Worm (Caenorhabditis elegans) whole organism, L4 larva: Measurements from ENCODE around the gene pygl-1.

Experiments
- F44E2.7 ChIP-seq: fragments of 200-800 bp; sonication (Bioruptor generic); IDR thresholded peaks from 2 replicates; pipeline ENCODE4 v2.1.2; 2022; ENCODE audit warnings: missing genetic modification characterization, missing compliant biosample characterization
- ZK546.5 ChIP-seq, 2 experiments: sonication (generic microtip); optimal IDR thresholded peaks; 2 replicates each; lab custom pipeline; 2017; ENCODE audit warnings: missing biosample characterization in 2 of 2, missing genetic modification characterization in 2 of 2
- aha-1 ChIP-seq: fragments of 150-350 bp; peaks from one replicate; lab custom pipeline; 2014; ENCODE audit warnings: missing biosample characterization, missing genetic modification characterization
- arid-1 ChIP-seq: fragments of 200-800 bp; sonication (Bioruptor generic); conservative IDR thresholded peaks from 2 replicates; pipeline ENCODE4 v1.3.6; 2022; ENCODE audit warnings: missing genetic modification reagents, missing genetic modification characterization, missing compliant biosample characterization
- ceh-28 ChIP-seq: fragments of 150-350 bp; optimal IDR thresholded peaks from 2 replicates; lab custom pipeline; 2014; ENCODE audit warnings: missing biosample characterization, missing genetic modification reagents, missing genetic modification characterization
- ceh-32 ChIP-seq: sonication (generic microtip); optimal IDR thresholded peaks from 2 replicates; lab custom pipeline; 2016; ENCODE audit warnings: mild to moderate bottlenecking, missing genetic modification characterization, missing compliant biosample characterization; ENCODE audit not compliant: poor library complexity
- ceh-82 ChIP-seq: sonication (generic microtip); optimal IDR thresholded peaks from 2 replicates; lab custom pipeline; 2017; ENCODE audit warnings: missing biosample characterization, missing genetic modification characterization
- cey-2 ChIP-seq: sonication (generic microtip); optimal IDR thresholded peaks from 3 replicates; lab custom pipeline; 2017; ENCODE audit warnings: missing genetic modification characterization, mild to moderate bottlenecking, missing compliant biosample characterization, antibody characterized with exemption, borderline replicate concordance; ENCODE audit not compliant: insufficient read depth
- daf-12 ChIP-seq: fragments of 150-350 bp; optimal IDR thresholded peaks from 2 replicates; lab custom pipeline; 2014; ENCODE audit warnings: missing biosample characterization, missing genetic modification reagents, missing genetic modification characterization
- daf-16 ChIP-seq, 3 experiments: sonication (generic microtip); optimal IDR thresholded peaks; 2 replicates each; lab custom pipeline; 2016 to 2017; ENCODE audit warnings: missing genetic modification characterization in 3 of 3, missing genetic modification reagents in 3 of 3, mild to moderate bottlenecking in 2 of 3, missing compliant biosample characterization in 2 of 3, missing biosample characterization in 1 of 3, moderate library complexity in 1 of 3
- dmd-6 ChIP-seq: fragments of 200-800 bp; sonication (Bioruptor generic); IDR thresholded peaks from 2 replicates; pipeline ENCODE4 v1.3.6; 2022; ENCODE audit warnings: missing genetic modification reagents, missing genetic modification characterization, missing compliant biosample characterization
- dpl-1 ChIP-seq: fragments of 150-350 bp; optimal IDR thresholded peaks from 2 replicates; lab custom pipeline; 2014; ENCODE audit warnings: missing biosample characterization, missing genetic modification reagents, missing genetic modification characterization
- duxl-1 ChIP-seq: sonication (generic microtip); optimal IDR thresholded peaks from 2 replicates; lab custom pipeline; 2016; ENCODE audit warnings: mild to moderate bottlenecking, missing genetic modification characterization, moderate library complexity, missing compliant biosample characterization; ENCODE audit not compliant: poor library complexity
- dve-1 ChIP-seq: sonication (generic microtip); optimal IDR thresholded peaks from 2 replicates; lab custom pipeline; 2017; ENCODE audit warnings: antibody characterized with exemption, mild to moderate bottlenecking, missing genetic modification characterization, missing compliant biosample characterization; ENCODE audit not compliant: insufficient read depth
- egl-27 ChIP-seq: sonication (generic microtip); optimal IDR thresholded peaks from 3 replicates; lab custom pipeline; 2017; ENCODE audit warnings: missing biosample characterization, missing genetic modification reagents, missing genetic modification characterization
- fos-1 ChIP-seq: fragments of 150-350 bp; optimal IDR thresholded peaks from 2 replicates; lab custom pipeline; 2014; ENCODE audit warnings: missing biosample characterization, missing genetic modification characterization
- hif-1 ChIP-seq, 2 experiments: sonication (generic microtip); optimal IDR thresholded peaks; 2 replicates each; lab custom pipeline; 2016 to 2017; ENCODE audit warnings: missing compliant biosample characterization in 2 of 2, missing genetic modification characterization in 2 of 2, missing genetic modification reagents in 2 of 2, missing genotype in 2 of 2, mild to moderate bottlenecking in 1 of 2
- hlh-11 ChIP-seq: fragments of 200-800 bp; sonication (Bioruptor generic); optimal IDR thresholded peaks from 2 replicates; lab custom pipeline; 2018; ENCODE audit warnings: mild to moderate bottlenecking, missing genetic modification characterization, missing compliant biosample characterization
- hlh-30 ChIP-seq: sonication (generic microtip); optimal IDR thresholded peaks from 2 replicates; lab custom pipeline; 2017; ENCODE audit warnings: antibody characterized with exemption, mild to moderate bottlenecking, missing genetic modification characterization, missing compliant biosample characterization; ENCODE audit not compliant: insufficient read depth
- hmg-1.1 ChIP-seq: fragments of 200-800 bp; sonication (Bioruptor generic); IDR thresholded peaks from 2 replicates; pipeline ENCODE4 v1.3.6; 2022; ENCODE audit warnings: missing genetic modification reagents, missing genetic modification characterization, missing compliant biosample characterization
- jun-1 ChIP-seq: fragments of 150-350 bp; optimal IDR thresholded peaks from 2 replicates; lab custom pipeline; 2014; ENCODE audit warnings: missing biosample characterization, missing genetic modification reagents, missing genetic modification characterization
- lin-15B ChIP-seq: fragments of 150-350 bp; sonication (generic microtip); optimal IDR thresholded peaks from 3 replicates; lab custom pipeline; 2014; ENCODE audit warnings: missing biosample characterization, missing genetic modification characterization
- lir-3 ChIP-seq: sonication (generic microtip); optimal IDR thresholded peaks from 2 replicates; lab custom pipeline; 2016; ENCODE audit warnings: mild to moderate bottlenecking, missing genetic modification characterization, missing compliant biosample characterization
- madf-5 ChIP-seq, 2 experiments: fragments of 200-800 bp; sonication (Bioruptor generic); IDR thresholded peaks; 2 replicates each; pipeline ENCODE4 v1.3.6; 2022; ENCODE audit warnings: missing compliant biosample characterization in 2 of 2, missing genetic modification characterization in 2 of 2
- mdl-1 ChIP-seq, 2 experiments: fragments of 150-350 bp in 1 of 2; sonication (generic microtip) in 1 of 2; optimal IDR thresholded peaks; 2 replicates each; lab custom pipeline; 2014 to 2017; ENCODE audit warnings: missing biosample characterization in 2 of 2, missing genetic modification characterization in 2 of 2
- mxl-3 ChIP-seq: fragments of 200-800 bp; sonication (Bioruptor generic); optimal IDR thresholded peaks from 2 replicates; lab custom pipeline; 2018; ENCODE audit warnings: mild to moderate bottlenecking, missing genetic modification characterization, missing compliant biosample characterization
- nhr-10 ChIP-seq: fragments of 150-350 bp; optimal IDR thresholded peaks from 2 replicates; lab custom pipeline; 2014; ENCODE audit warnings: missing biosample characterization, missing genetic modification characterization
- nhr-111 ChIP-seq: fragments of 200-800 bp; sonication (Bioruptor generic); optimal IDR thresholded peaks from 2 replicates; lab custom pipeline; 2018; ENCODE audit warnings: mild to moderate bottlenecking, missing genetic modification characterization, missing compliant biosample characterization
- nhr-28 ChIP-seq: fragments of 150-350 bp; optimal IDR thresholded peaks from 2 replicates; lab custom pipeline; 2014; ENCODE audit warnings: missing biosample characterization, missing genetic modification characterization
- nhr-6 ChIP-seq: fragments of 150-350 bp; optimal IDR thresholded peaks from 2 replicates; lab custom pipeline; 2014; ENCODE audit warnings: missing biosample characterization, missing genetic modification characterization
- pha-4 ChIP-seq, 2 experiments: fragments of 150-350 bp in 1 of 2; fragments of 200-800 bp in 1 of 2; sonication (Bioruptor generic) in 1 of 2; IDR thresholded peaks in 1 of 2; optimal IDR thresholded peaks in 1 of 2; 2 replicates each; pipeline versions ENCODE4 v1.3.6 to Lab custom; 2014 to 2022; ENCODE audit warnings: missing genetic modification characterization in 2 of 2, missing genetic modification reagents in 2 of 2, missing biosample characterization in 1 of 2, missing compliant biosample characterization in 1 of 2
- php-3 ChIP-seq: fragments of 200-800 bp; sonication (Bioruptor generic); IDR thresholded peaks from 2 replicates; pipeline ENCODE4 v1.3.6; 2022; ENCODE audit warnings: missing genetic modification reagents, missing genetic modification characterization, missing compliant biosample characterization
- pqm-1 ChIP-seq: sonication (generic microtip); optimal IDR thresholded peaks from 2 replicates; lab custom pipeline; 2017; ENCODE audit warnings: missing biosample characterization, missing genetic modification characterization
- rbr-2 ChIP-seq: sonication (generic microtip); optimal IDR thresholded peaks from 2 replicates; lab custom pipeline; 2016; ENCODE audit warnings: missing genotype, missing genetic modification characterization, missing compliant biosample characterization
- tra-1 ChIP-seq: fragments of 200-800 bp; sonication (Bioruptor generic); IDR thresholded peaks from 2 replicates; pipeline ENCODE4 v1.3.6; 2022; ENCODE audit warnings: missing genetic modification reagents, missing genetic modification characterization, missing compliant biosample characterization
- vab-7 ChIP-seq: fragments of 200-800 bp; sonication (Bioruptor generic); IDR thresholded peaks from 2 replicates; pipeline ENCODE4 v1.3.6; 2022; ENCODE audit warnings: missing genetic modification reagents, missing genetic modification characterization, missing compliant biosample characterization
- zfp-2 ChIP-seq: sonication (generic microtip); optimal IDR thresholded peaks from 2 replicates; lab custom pipeline; 2016; ENCODE audit warnings: mild to moderate bottlenecking, missing genetic modification characterization, missing compliant biosample characterization
- zip-11 ChIP-seq: fragments of 200-800 bp; sonication (Bioruptor generic); IDR thresholded peaks from 2 replicates; pipeline ENCODE4 v1.3.6; 2022; ENCODE audit warnings: missing genetic modification characterization, missing compliant biosample characterization

The pygl-1 gene

DNA sequence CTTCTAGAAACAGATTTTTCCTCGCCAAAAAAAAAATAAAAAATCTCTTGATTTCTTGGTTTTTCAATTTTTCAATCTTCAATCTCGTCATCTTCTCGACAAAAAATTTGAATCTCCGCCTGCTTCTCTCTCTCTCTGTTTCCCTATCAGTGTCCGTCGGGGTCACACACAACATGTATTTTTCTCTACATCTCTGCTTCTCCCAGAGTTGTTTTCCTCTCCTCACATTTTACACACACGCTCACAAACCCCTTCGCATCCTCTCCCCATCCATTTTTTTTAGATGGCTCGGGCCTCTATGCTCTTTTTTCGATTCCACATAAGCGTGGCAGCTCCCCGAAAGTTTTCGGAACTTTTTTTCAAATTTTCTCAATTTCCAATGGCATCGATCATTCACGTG is 972 bp downstream of the pygl-1 start (continued):
- TF ChIP-seq mxl-3 (GFP tag; lab: Kevin White, UChicago) (peak; percentile 18), ceh-28 (tag; lab: Kevin White, UChicago) (no peak), dve-1 (tag; lab: Kevin White, UChicago) (peak; percentile 34), rbr-2 (tag; lab: Kevin White, UChicago) (peak; percentile 15), hmg-1.1 (GFP tag; lab: Robert Waterston, UW) (peak; percentile 23; the same call in 1 of the 2 replicates), aha-1 (peak; percentile 85), nhr-10 (tag; lab: Kevin White, UChicago) (peak; percentile 69), tra-1 (GFP tag; lab: Robert Waterston, UW) (peak; percentile 34; the same call in 1 of the 2 replicates), vab-7 (GFP tag; lab: Robert Waterston, UW) (no peak), hif-1 (tag; optimal IDR thresholded peaks at IDR 0.05; lab: Kevin White, UChicago) (peak in 1 of 2 experiments; percentile 78)

DNA sequence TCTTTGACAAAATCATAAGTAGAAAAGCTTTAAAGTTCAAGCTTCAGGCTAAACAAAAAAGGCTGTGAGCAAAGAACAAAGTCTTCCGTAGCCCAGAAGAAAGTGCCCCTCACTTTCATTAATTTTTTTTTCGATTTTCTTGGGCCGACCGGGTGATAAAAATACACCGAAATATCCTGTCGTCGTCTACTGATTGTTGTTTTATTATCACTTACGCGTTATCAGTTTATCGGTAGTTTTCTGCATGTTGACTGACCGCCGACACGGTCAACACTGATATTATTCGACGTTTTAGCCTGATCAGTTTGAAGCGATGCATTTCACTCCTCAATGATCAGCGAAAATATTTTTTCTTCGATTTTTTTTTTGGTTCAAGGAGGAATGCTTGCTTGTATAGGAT is 1.6 kb downstream of the pygl-1 start:
- TF ChIP-seq hlh-11: peak; percentile 16
- no peak for TF ChIP-seq lir-3
- no peak for TF ChIP-seq daf-12
- TF ChIP-seq nhr-28 (tag; lab: Kevin White, UChicago): peak; percentile 51
- TF ChIP-seq daf-16 (GFP tag; optimal IDR thresholded peaks at IDR 0.05; lab: Kevin White, UChicago): no peak
- TF ChIP-seq daf-16 (tag; optimal IDR thresholded peaks at IDR 0.05; lab: Kevin White, UChicago): peak; percentile 97
- TF ChIP-seq dmd-6 (GFP tag; lab: Robert Waterston, UW): peak; percentile 30; the same call in 1 of the 2 replicates
- TF ChIP-seq php-3 (GFP tag; lab: Robert Waterston, UW): 0 out of 2 replicates have a peak, but pooled peaks have one; percentile 45
- no peak for TF ChIP-seq dpl-1 (GFP tag; lab: Kevin White, UChicago)
- TF ChIP-seq jun-1 (tag; lab: Kevin White, UChicago): no peak
- no peak for TF ChIP-seq lin-15B (tag; lab: Kevin White, UChicago)
- TF ChIP-seq pqm-1: peak; percentile 50
- no peak for TF ChIP-seq madf-5 (GFP tag; IDR thresholded peaks at IDR 0.05; lab: Robert Waterston, UW)

DNA sequence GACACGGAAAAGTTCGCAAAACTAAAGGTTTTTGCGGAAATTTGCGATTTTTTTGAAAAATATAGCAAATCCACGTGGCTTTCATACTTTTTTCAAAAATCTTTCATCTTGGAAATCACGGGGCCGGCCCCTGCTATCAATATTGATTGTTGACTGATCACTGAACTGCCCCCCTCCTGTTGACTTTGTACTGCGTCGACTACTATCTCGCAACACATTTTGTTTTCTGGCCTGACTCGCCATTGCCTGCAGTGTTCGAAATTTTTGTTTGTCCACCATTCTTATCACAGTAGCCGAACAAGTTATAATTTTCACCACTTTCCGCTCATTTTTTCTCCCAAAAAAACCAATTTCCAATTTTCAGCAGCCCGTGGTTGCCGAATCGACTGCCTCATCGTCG is 2.2 kb downstream of the pygl-1 start:
- TF ChIP-seq zfp-2 (tag; lab: Kevin White, UChicago) (no peak), hlh-11 (peak; percentile 9), egl-27 (tag; lab: Kevin White, UChicago) (no peak), nhr-28 (tag; lab: Kevin White, UChicago) (peak; percentile 20), F44E2.7 (GFP tag; lab: Robert Waterston, UW) (no peak), ZK546.5 (tag; optimal IDR thresholded peaks at IDR 0.05; lab: Kevin White, UChicago) (no peak), ceh-32 (tag; lab: Kevin White, UChicago) (no peak), cey-2 (tag; lab: Kevin White, UChicago) (no peak), pha-4 (GFP tag; IDR thresholded peaks at IDR 0.05; lab: Robert Waterston, UW) (no peak), pha-4 (tag; optimal IDR thresholded peaks at IDR 0.05; lab: Kevin White, UChicago) (no peak), daf-16 (GFP tag; optimal IDR thresholded peaks at IDR 0.05; lab: Kevin White, UChicago) (peak in 1 of 2 experiments; percentile 20), daf-16 (tag; optimal IDR thresholded peaks at IDR 0.05; lab: Kevin White, UChicago) (peak; percentile 88), arid-1 (GFP tag; lab: Robert Waterston, UW) (no peak), aha-1 (peak; percentile 92), hlh-30 (tag; lab: Kevin White, UChicago) (peak; percentile 36), dve-1 (tag; lab: Kevin White, UChicago) (peak; percentile 35), duxl-1 (tag; lab: Kevin White, UChicago) (no peak), fos-1 (tag; lab: Kevin White, UChicago) (no peak), nhr-111 (GFP tag; lab: Kevin White, UChicago) (no peak), nhr-6 (tag; lab: Kevin White, UChicago) (no peak), ceh-82 (tag; lab: Kevin White, UChicago) (no peak), zip-11 (no peak), pqm-1 (no peak), mdl-1 (tag; optimal IDR thresholded peaks at IDR 0.05; lab: Kevin White, UChicago) (peak in 1 of 2 experiments; percentile 4), rbr-2 (tag; lab: Kevin White, UChicago) (no peak)
- TF ChIP-seq, all 104 proteins: peak for 7
